Fruit fly (Drosophila melanogaster): ENCODE data around the gene fd3F.

Gene fd3F

DNA sequence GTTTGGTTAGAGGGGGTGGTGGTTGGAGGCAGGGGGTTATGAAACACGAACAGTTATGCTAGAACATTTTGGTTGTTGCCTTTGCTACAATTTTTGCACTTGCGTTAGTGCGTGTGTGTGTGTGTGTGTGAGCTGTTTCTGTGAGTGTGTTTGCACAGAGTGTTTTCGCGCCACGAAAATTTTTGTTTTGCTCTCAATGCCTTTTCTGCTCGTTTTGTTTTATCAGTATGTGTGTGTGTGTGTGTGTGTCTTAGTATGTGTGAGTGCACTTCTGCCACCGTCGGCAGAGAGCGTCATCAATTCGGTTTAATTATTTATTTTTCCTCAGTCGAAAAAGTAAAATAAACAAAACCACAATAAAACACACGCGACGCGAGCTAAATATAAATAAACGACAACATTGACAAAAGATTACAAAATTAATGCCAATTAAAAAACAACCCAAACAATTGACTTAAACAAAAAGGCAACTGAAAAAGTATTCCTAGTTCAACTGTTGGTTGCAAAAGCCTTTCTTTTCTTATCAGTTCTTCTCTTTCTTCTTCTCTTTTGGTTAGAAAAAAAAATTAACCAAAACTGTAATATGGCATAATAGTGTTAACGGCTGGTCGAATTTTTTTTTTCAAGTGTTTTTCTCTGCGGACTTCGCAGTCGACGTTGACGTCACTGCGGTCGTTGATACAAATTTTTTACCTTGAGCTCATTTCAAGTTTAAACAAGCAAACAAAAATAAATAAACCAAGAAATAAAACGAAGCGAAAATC lies 40.6 kb upstream of the fd3F start (continued):
- TF ChIP-seq luna (GFP tag; optimal IDR thresholded peaks at IDR 0.05) (no peak), CG1832 (GFP tag; optimal IDR thresholded peaks at IDR 0.05) (no peak), CG2875 (GFP tag; optimal IDR thresholded peaks at IDR 0.05) (no peak), HHEX (GFP tag; optimal IDR thresholded peaks at IDR 0.05) (peak; percentile 6), CG17829 (tag; optimal IDR thresholded peaks at IDR 0.05) (no peak), CG31365 (tag; optimal IDR thresholded peaks at IDR 0.05) (no peak), CG1647 (GFP tag; optimal IDR thresholded peaks at IDR 0.05) (no peak), CG11085 (GFP tag; IDR thresholded peaks at IDR 0.05) (no peak), CG6683 (GFP tag; optimal IDR thresholded peaks at IDR 0.05) (no peak), al (GFP tag; IDR thresholded peaks at IDR 0.05) (0 out of 2 replicates have a peak, but pooled peaks have one; percentile 25), Taf1 (GFP tag; IDR thresholded peaks at IDR 0.05) (no peak), dan (GFP tag; IDR thresholded peaks at IDR 0.05) (no peak), croc (GFP tag; conservative IDR thresholded peaks at IDR 0.05) (no peak), CG31224 (GFP tag; IDR thresholded peaks at IDR 0.05) (no peak), sens (GFP tag) (peak; percentile 73), Mes4 (GFP tag; optimal IDR thresholded peaks at IDR 0.05) (no peak), tgo (GFP tag; IDR thresholded peaks at IDR 0.05) (peak; percentile 33; the same call in 2 of the 3 replicates), vfl (GFP tag; optimal IDR thresholded peaks at IDR 0.05) (no peak), cg (GFP tag; optimal IDR thresholded peaks at IDR 0.05) (peak; percentile 63), CG7745 (tag; optimal IDR thresholded peaks at IDR 0.05) (no peak), CG30020 (tag; optimal IDR thresholded peaks at IDR 0.05) (no peak), crc (GFP tag; optimal IDR thresholded peaks at IDR 0.05) (peak; percentile 24), CTCF (GFP tag; optimal IDR thresholded peaks at IDR 0.05) (no peak), CG11696 (GFP tag; IDR thresholded peaks at IDR 0.05) (0 out of 2 replicates have a peak, but pooled peaks have one; percentile 17), Awh (GFP tag; IDR thresholded peaks at IDR 0.05) (no peak), CG17568 (GFP tag; optimal IDR thresholded peaks at IDR 0.05) (no peak), CG1024 (GFP tag; IDR thresholded peaks at IDR 0.05) (no peak), trem (tag; optimal IDR thresholded peaks at IDR 0.05) (no peak), MTF-1 (GFP tag; optimal IDR thresholded peaks at IDR 0.05; ENCODE audit: borderline replicate concordance) (no peak), Asciz (GFP tag; optimal IDR thresholded peaks at IDR 0.05) (no peak), Gsc (GFP tag; IDR thresholded peaks at IDR 0.05) (no peak), scrt (GFP tag; optimal IDR thresholded peaks at IDR 0.05) (no peak), ewg (GFP tag; optimal IDR thresholded peaks at IDR 0.05) (no peak), Oli (tag; optimal IDR thresholded peaks at IDR 0.05) (peak; percentile 39), Bgb (GFP tag; IDR thresholded peaks at IDR 0.05; ENCODE audit: partially characterized antibody) (no peak), gro (GFP tag; optimal IDR thresholded peaks at IDR 0.05) (no peak), Neu2 (GFP tag; optimal IDR thresholded peaks at IDR 0.05; ENCODE audit: borderline replicate concordance) (no peak), CG4404 (GFP tag; IDR thresholded peaks at IDR 0.05) (no peak), CG4282 (GFP tag; optimal IDR thresholded peaks at IDR 0.05) (no peak), Meics (GFP tag; optimal IDR thresholded peaks at IDR 0.05) (peak; percentile 18), CG12659 (GFP tag; optimal IDR thresholded peaks at IDR 0.05) (peak; percentile 15), Poxn (GFP tag; IDR thresholded peaks at IDR 0.05) (no peak), CG10959 (GFP tag; IDR thresholded peaks at IDR 0.05) (no peak), CG15601 (tag; optimal IDR thresholded peaks at IDR 0.05) (no peak), CG18619 (GFP tag; optimal IDR thresholded peaks at IDR 0.05) (peak; percentile 23), CG32772 (GFP tag; IDR thresholded peaks at IDR 0.05) (no peak), CG11723 (GFP tag; optimal IDR thresholded peaks at IDR 0.05) (no peak), run (tag; optimal IDR thresholded peaks at IDR 0.05) (no peak), CG17361 (GFP tag; IDR thresholded peaks at IDR 0.05) (0 out of 3 replicates have a peak, but pooled peaks have one; percentile 45), slbo (GFP tag; IDR thresholded peaks at IDR 0.05) (peak; percentile 21; the same call in 1 of the 2 replicates), aop (GFP tag; IDR thresholded peaks at IDR 0.05) (no peak)

Measured in whole organism, embryonic.